Worm (Caenorhabditis elegans): Measurements from ENCODE around the gene JC8.16.

The JC8.16 gene

ce11 chrIV:13247780-13248179, 11.2 kb upstream of the JC8.16 start:
- no peak for TF ChIP-seq nhr-43 (tag; optimal IDR thresholded peaks at IDR 0.05; ENCODE audit: poor library complexity, severe bottlenecking)
- no peak for TF ChIP-seq ztf-4 (tag; optimal IDR thresholded peaks at IDR 0.05)

- no peak for TF ChIP-seq mml-1 (tag; optimal IDR thresholded peaks at IDR 0.05)
- TF ChIP-seq ceh-28 (tag; optimal IDR thresholded peaks at IDR 0.05): no peak
- TF ChIP-seq nhr-11 (tag; optimal IDR thresholded peaks at IDR 0.05): no peak
- peak; percentile 33 for TF ChIP-seq ama-1 (optimal IDR thresholded peaks at IDR 0.05)
- TF ChIP-seq nhr-23 (tag; optimal IDR thresholded peaks at IDR 0.05): no peak
- TF ChIP-seq ceh-16 (tag; optimal IDR thresholded peaks at IDR 0.05): no peak
Observed at ce11 chrIV:13250243-13250642, 8.7 kb upstream of the JC8.16 start.

DNA sequence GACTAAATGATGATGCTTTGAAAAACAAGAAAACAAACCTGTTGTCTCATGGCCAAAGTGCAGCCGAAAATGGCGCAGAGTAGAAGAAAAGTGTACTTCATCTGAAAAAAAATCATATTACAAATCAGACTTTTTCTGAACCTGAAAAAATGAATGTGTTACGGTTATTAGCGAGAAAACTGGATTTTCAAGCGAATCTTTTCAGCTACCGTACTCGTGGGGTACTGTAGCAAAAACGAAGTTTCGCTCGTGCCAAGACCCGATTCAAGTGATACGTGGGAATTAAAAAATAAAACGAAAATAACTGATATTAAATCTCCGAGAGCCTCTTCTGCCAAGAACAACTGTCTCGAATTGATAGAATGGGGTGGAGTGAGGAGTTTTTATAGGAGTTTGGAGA, 6.8 kb upstream of the JC8.16 start, which contains the start of gene ttr-51:
TSS of gene ttr-51 (minus strand) at position 101 of the 400 bp plus-strand sequence.
- TF ChIP-seq nhr-43 (tag; optimal IDR thresholded peaks at IDR 0.05; ENCODE audit: poor library complexity, severe bottlenecking) (no peak), pqm-1 (tag; optimal IDR thresholded peaks at IDR 0.05) (peak; percentile 57), elt-2 (tag; optimal IDR thresholded peaks at IDR 0.05) (peak; percentile 41), ztf-11 (tag; optimal IDR thresholded peaks at IDR 0.05) (no peak)

DNA sequence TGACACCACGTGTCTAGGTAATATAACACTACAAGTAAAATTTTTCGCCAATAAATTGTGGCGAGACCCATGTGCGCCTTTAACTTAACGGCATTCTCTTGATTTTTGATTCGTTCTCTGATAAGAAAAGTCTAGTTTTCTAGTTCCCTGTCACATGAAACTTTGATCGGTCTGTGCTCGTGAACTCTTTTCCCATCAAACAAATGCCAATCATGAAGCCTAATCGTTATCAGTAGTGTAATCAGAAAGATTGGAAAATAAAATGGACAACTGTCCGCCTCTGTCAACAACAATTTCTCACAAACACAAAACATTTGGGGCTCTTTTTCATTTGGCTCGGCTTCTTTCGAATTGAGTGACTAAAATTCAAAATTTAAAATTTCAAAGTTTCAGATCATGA, 5.1 kb upstream of the JC8.16 start, which contains the start of gene ttr-45:
TSS of gene ttr-45 (plus strand) at position 385 of the 400 bp plus-strand sequence.
- TF ChIP-seq jun-1 (tag; optimal IDR thresholded peaks at IDR 0.05) (peak; percentile 61), pha-4 (tag; optimal IDR thresholded peaks at IDR 0.05) (peak; percentile 52), lin-39 (tag; optimal IDR thresholded peaks at IDR 0.05) (peak; percentile 5), tbx-2 (tag; optimal IDR thresholded peaks at IDR 0.05) (no peak), fos-1 (tag; optimal IDR thresholded peaks at IDR 0.05) (no peak), egl-5 (tag; optimal IDR thresholded peaks at IDR 0.05) (peak; percentile 73), nfya-1 (tag; optimal IDR thresholded peaks at IDR 0.05; ENCODE audit: insufficient read depth) (peak; percentile 24), pqm-1 (tag; optimal IDR thresholded peaks at IDR 0.05) (peak; percentile 92), elt-2 (tag; optimal IDR thresholded peaks at IDR 0.05) (peak; percentile 98)

DNA sequence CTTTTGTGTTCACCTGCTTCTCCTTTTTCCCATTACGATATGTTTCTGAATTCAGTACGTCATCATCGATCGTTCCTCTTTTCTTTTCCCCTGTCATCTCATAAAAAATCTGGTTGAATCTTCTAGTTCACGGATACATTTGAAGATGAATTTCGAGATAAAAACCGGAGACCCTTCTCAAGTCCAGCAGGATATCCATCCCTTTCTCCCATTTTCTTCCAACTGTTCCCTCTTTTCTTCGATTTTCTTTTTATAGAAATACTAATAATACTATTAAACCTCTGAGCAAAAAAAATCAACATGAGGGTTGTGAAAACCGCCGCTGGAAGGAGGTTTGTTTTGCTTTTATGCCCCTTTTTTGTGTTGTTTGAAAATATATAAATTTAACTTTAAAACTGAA, 3.1 kb upstream of the JC8.16 start, which contains the start of gene bus-12:
TSS of gene bus-12 (plus strand) at position 301 of the 400 bp plus-strand sequence.
- no peak for TF ChIP-seq nhr-76 (tag; optimal IDR thresholded peaks at IDR 0.05)

DNA sequence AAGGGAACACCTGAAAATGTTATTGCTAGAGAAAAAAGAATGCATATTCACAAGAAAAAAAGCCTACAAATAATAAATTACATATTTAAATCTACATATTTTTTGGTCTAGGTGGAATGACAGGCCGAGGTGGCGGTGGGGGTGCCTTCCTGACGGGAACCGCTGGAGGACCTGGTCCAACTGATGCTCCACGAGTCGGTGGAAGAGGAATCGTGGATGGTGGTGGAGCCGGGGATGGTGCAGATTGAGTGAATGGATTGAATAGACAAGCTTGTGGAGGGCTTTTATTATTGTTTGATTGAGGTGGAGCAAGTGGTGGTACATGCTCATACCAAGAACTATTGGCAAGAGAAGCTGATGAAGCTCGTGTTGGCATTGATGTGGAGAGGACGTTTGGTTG, 2.8 kb downstream of the JC8.16 start:
- TF ChIP-seq ceh-28 (tag; optimal IDR thresholded peaks at IDR 0.05): no peak
- no peak for TF ChIP-seq nhr-67 (tag; optimal IDR thresholded peaks at IDR 0.05)
- no peak for TF ChIP-seq pha-4 (tag; optimal IDR thresholded peaks at IDR 0.05)
- TF ChIP-seq aly-2 (tag; optimal IDR thresholded peaks at IDR 0.05): no peak
- TF ChIP-seq elt-2 (tag; optimal IDR thresholded peaks at IDR 0.05): no peak
- TF ChIP-seq nhr-77 (tag; optimal IDR thresholded peaks at IDR 0.05): no peak
- TF ChIP-seq zag-1 (tag; optimal IDR thresholded peaks at IDR 0.05): no peak
- no peak for TF ChIP-seq nhr-76 (tag; optimal IDR thresholded peaks at IDR 0.05)
- TF ChIP-seq mml-1 (tag; optimal IDR thresholded peaks at IDR 0.05): no peak
- no peak for TF ChIP-seq sea-2 (GFP tag; optimal IDR thresholded peaks at IDR 0.05)
- no peak for TF ChIP-seq egl-5 (tag; optimal IDR thresholded peaks at IDR 0.05)
- no peak for TF ChIP-seq snpc-4 (tag; optimal IDR thresholded peaks at IDR 0.05)
- no peak for TF ChIP-seq eor-1 (tag; optimal IDR thresholded peaks at IDR 0.05)
- TF ChIP-seq ceh-16 (tag; optimal IDR thresholded peaks at IDR 0.05): no peak
- TF ChIP-seq nhr-43 (tag; optimal IDR thresholded peaks at IDR 0.05; ENCODE audit: poor library complexity, severe bottlenecking): no peak
- TF ChIP-seq lin-15B (tag; optimal IDR thresholded peaks at IDR 0.05): no peak
- no peak for TF ChIP-seq ztf-11 (tag; optimal IDR thresholded peaks at IDR 0.05)
- no peak for TF ChIP-seq fos-1 (tag; optimal IDR thresholded peaks at IDR 0.05)
- no peak for TF ChIP-seq pqm-1 (tag; optimal IDR thresholded peaks at IDR 0.05)
- no peak for TF ChIP-seq nhr-25 (tag; optimal IDR thresholded peaks at IDR 0.05)

DNA sequence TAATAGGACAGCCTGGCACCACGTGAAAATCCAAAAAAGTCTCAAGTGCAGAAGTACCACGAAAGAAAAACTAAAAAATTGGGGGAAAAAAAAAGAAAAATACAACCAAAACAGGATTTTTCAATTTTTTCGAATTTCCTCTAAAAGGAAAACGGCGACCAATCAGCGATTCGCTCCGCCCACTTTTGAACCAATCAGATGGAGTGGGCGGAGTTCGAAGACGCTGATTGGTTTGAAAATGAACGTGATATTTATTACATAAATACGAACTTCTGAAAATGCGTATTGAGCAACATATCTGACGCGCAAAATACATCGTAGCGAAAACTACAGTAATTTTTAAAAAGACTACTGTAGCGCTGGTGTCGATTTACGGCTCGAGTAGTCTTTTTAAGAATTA, 9.4 kb downstream of the JC8.16 start:
- TF ChIP-seq ceh-28 (tag; optimal IDR thresholded peaks at IDR 0.05): no peak
- TF ChIP-seq nfya-1 (tag; optimal IDR thresholded peaks at IDR 0.05; ENCODE audit: insufficient read depth): peak; percentile 57
